Worm (Caenorhabditis elegans) whole organism, L3 larva: Measurements from ENCODE around the gene C33C12.7.

ENCODE experiments used
- ceh-16 ChIP-seq: sonication (generic microtip); optimal IDR thresholded peaks from 2 replicates; lab custom pipeline; 2017; ENCODE audit warnings: missing biosample characterization, missing genetic modification characterization
- ceh-9 ChIP-seq: sonication (generic microtip); optimal IDR thresholded peaks from 2 replicates; lab custom pipeline; 2018; ENCODE audit warnings: missing biosample characterization, missing genetic modification characterization
- elt-2 ChIP-seq: sonication (generic microtip); optimal IDR thresholded peaks from 2 replicates; lab custom pipeline; 2016; ENCODE audit warnings: missing genetic modification reagents, mild to moderate bottlenecking, missing genetic modification characterization, missing compliant biosample characterization
- elt-3 ChIP-seq, 3 experiments: fragments of 150-350 bp in 1 of 3; sonication (generic microtip) in 2 of 3; optimal IDR thresholded peaks; 2 replicates in 2 of 3; 4 replicates in 1 of 3; lab custom pipeline; 2014 to 2017; ENCODE audit warnings: missing biosample characterization in 3 of 3, missing genetic modification characterization in 3 of 3
- eor-1 ChIP-seq, 2 experiments: fragments of 150-350 bp; optimal IDR thresholded peaks; 2 replicates each; lab custom pipeline; 2014 to 2018; ENCODE audit warnings: missing biosample characterization in 2 of 2, missing genetic modification characterization in 2 of 2
- fos-1 ChIP-seq: fragments of 150-350 bp; optimal IDR thresholded peaks from 2 replicates; lab custom pipeline; 2014; ENCODE audit warnings: missing biosample characterization, missing genetic modification characterization
- nhr-11 ChIP-seq: fragments of 150-350 bp; optimal IDR thresholded peaks from 2 replicates; lab custom pipeline; 2014; ENCODE audit warnings: missing biosample characterization, missing genetic modification characterization
- skn-1 ChIP-seq: fragments of 150-350 bp; optimal IDR thresholded peaks from 2 replicates; lab custom pipeline; 2014; ENCODE audit warnings: missing biosample characterization, missing genetic modification characterization
- unc-62 ChIP-seq: fragments of 150-350 bp; sonication (generic microtip); optimal IDR thresholded peaks from 4 replicates; lab custom pipeline; 2014; ENCODE audit warnings: missing biosample characterization, missing genetic modification reagents, missing genetic modification characterization
- zag-1 ChIP-seq: fragments of 150-350 bp; optimal IDR thresholded peaks from 2 replicates; lab custom pipeline; 2014; ENCODE audit warnings: missing biosample characterization, missing genetic modification characterization

DNA sequence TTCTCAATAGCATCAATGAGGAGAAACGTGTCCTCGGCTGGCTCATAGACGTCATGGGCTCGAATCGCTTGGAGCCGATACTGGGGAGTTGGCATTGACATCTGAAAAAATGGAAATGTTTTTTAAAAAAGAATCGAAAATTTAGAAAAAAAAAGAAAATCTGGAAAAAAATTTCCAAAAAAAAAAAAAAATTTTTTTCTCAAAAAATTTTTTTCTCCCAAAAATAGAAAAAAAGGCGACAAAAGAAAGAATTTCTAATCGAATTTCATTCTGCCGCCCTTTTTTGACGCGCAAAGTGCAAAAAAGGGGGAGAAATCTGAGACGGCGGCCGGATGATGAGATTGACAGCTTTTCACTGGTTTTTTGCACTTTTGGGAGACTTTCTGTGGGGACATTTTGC is 14.1 kb upstream of the C33C12.7 start, which contains the start of gene mtq-2:
- no peak for TF ChIP-seq eor-1 (tag; optimal IDR thresholded peaks at IDR 0.05; lab: Kevin White, UChicago)
- TF ChIP-seq zag-1 (tag; lab: Kevin White, UChicago) = no peak
- TF ChIP-seq elt-3 (tag; optimal IDR thresholded peaks at IDR 0.05; lab: Kevin White, UChicago) = no peak
- no peak for TF ChIP-seq ceh-16 (tag; lab: Kevin White, UChicago)
- no peak for TF ChIP-seq fos-1 (tag; lab: Kevin White, UChicago)
- no peak for TF ChIP-seq nhr-11 (tag; lab: Kevin White, UChicago)
- no peak for TF ChIP-seq elt-2 (tag; lab: Kevin White, UChicago)
- no peak for TF ChIP-seq ceh-9 (tag; lab: Kevin White, UChicago)
- no peak for TF ChIP-seq skn-1 (tag; lab: Kevin White, UChicago)
- TF ChIP-seq unc-62 (GFP tag; lab: Kevin White, UChicago) = no peak
